Fruit fly (Drosophila melanogaster): Measurements from ENCODE around the gene Sgs7.

The Sgs7 gene

DNA sequence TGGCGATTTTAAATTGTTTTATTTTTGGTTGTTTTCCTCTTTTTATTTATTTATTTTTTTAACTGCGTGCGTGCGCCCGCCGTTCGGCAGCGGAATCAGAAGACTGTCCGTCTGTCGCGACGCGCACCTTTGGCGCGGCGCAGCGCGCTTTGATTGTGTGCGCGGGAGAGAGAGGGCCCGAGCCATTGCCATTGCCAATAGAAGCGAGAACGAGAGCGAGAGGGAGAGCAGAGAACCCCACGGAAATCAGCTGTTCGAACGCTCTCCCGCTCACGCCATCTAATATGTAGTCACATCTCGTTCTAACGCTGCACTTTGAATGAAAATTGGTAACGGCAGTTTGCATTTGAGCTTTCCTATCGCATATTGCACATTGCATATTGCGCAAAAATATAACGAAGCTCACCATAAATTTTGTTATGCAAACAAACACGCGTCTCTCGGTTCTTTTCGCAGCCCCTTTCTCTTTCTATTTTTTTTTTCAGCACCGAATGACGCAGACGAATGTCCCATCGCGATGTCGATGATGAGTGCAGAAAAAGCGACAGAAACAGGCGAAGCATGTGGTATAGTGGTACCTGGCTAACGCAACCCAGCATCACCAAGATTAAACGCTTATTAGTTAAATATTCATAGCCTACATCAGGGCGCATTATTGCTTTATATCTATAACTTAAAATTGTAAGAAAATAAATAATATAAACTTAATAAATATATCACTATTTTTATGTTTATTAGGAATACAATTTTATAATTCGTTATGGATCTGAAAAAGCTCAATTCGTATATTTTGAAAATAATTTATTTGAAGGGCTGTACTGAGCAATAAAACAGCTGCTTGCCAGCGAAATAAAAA is 25.0 kb downstream of the Sgs7 start (continued):
- 0 out of 2 replicates have a peak, but pooled peaks have one; percentile 23 for TF ChIP-seq Oaz (GFP tag; IDR thresholded peaks at IDR 0.05)
- peak in 1 of 2 experiments; percentile 63 for TF ChIP-seq Hr51 (GFP tag; optimal IDR thresholded peaks at IDR 0.05)
- TF ChIP-seq row (GFP tag; IDR thresholded peaks at IDR 0.05): peak; percentile 51; the same call in 2 of the 3 replicates
- TF ChIP-seq Dll (GFP tag; IDR thresholded peaks at IDR 0.05; ENCODE audit: partially characterized antibody): peak; percentile 47; the same call in 2 of the 4 replicates
- TF ChIP-seq esg (GFP tag; conservative IDR thresholded peaks at IDR 0.05): 0 out of 2 replicates have a peak, but pooled peaks have one; percentile 13
- peak; percentile 61 for TF ChIP-seq gem (tag; optimal IDR thresholded peaks at IDR 0.05)

DNA sequence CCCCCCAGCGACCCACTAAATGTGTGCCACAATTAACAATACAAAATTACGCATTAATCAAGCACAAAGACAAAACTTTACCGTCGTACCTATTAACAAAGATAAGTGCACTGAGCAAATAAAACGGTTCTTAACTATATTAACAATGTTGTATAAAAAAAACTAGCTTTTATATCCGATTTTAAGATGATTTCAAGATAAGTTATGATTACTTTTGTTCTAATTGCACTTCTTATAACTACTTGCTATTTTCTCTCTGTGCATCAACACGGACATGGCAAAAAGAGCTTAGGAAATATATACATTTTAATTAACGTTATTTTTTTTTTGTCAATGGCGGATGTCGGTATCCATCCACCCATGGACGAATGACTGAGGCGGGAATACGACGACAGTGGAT is 26.5 kb downstream of the Sgs7 start:
- TF ChIP-seq vvl (GFP tag; IDR thresholded peaks at IDR 0.05) (peak; percentile 50), CG17361 (GFP tag; IDR thresholded peaks at IDR 0.05) (0 out of 3 replicates have a peak, but pooled peaks have one; percentile 15), cwo (GFP tag; optimal IDR thresholded peaks at IDR 0.05) (peak; percentile 2), Ada2b (GFP tag; IDR thresholded peaks at IDR 0.05) (peak; percentile 72), CG4424 (GFP tag; optimal IDR thresholded peaks at IDR 0.05) (peak; percentile 22), CG10274 (GFP tag; optimal IDR thresholded peaks at IDR 0.05) (no peak), Xbp1 (GFP tag; optimal IDR thresholded peaks at IDR 0.05) (peak; percentile 7), nmo (GFP tag; optimal IDR thresholded peaks at IDR 0.05) (no peak), danr (GFP tag; IDR thresholded peaks at IDR 0.05) (no peak), Gug (GFP tag; IDR thresholded peaks at IDR 0.05) (0 out of 4 replicates have a peak, but pooled peaks have one; percentile 16), Sox102F (GFP tag; optimal IDR thresholded peaks at IDR 0.05) (peak; percentile 47), CG15514 (GFP tag; optimal IDR thresholded peaks at IDR 0.05) (peak; percentile 15), Drgx (GFP tag; IDR thresholded peaks at IDR 0.05) (0 out of 2 replicates have a peak, but pooled peaks have one; percentile 20), Chrac-16 (GFP tag; optimal IDR thresholded peaks at IDR 0.05) (no peak), Med (GFP tag) (peak; percentile 58), Hr51 (GFP tag; optimal IDR thresholded peaks at IDR 0.05) (peak in 1 of 2 experiments; percentile 35), row (GFP tag; IDR thresholded peaks at IDR 0.05) (peak; percentile 48; the same call in 2 of the 3 replicates), Rfx (GFP tag; IDR thresholded peaks at IDR 0.05) (peak; percentile 47; the same call in 1 of the 2 replicates), pan (optimal IDR thresholded peaks at IDR 0.05) (no peak), pan (GFP tag; optimal IDR thresholded peaks at IDR 0.05 in 1 of 2, IDR thresholded peaks at IDR 0.05 in 1 of 2) (peak in 1 of 2 experiments; percentile 42), B-H1 (GFP tag; IDR thresholded peaks at IDR 0.05) (0 out of 3 replicates have a peak, but pooled peaks have one; percentile 25), hbn (GFP tag; IDR thresholded peaks at IDR 0.05; ENCODE audit: partially characterized antibody) (no peak), CG3995 (GFP tag; optimal IDR thresholded peaks at IDR 0.05) (no peak), CG32772 (GFP tag; IDR thresholded peaks at IDR 0.05) (0 out of 2 replicates have a peak, but pooled peaks have one; percentile 26), ci (GFP tag; IDR thresholded peaks at IDR 0.05) (peak; percentile 61; the same call in 2 of the 3 replicates), sisA (GFP tag; IDR thresholded peaks at IDR 0.05) (peak; percentile 43), CG34422 (GFP tag; IDR thresholded peaks at IDR 0.05) (0 out of 3 replicates have a peak, but pooled peaks have one; percentile 55), nerfin-1 (tag; optimal IDR thresholded peaks at IDR 0.05) (no peak), sens (GFP tag) (peak; percentile 83), stc (GFP tag; IDR thresholded peaks at IDR 0.05) (peak; percentile 33; the same call in 1 of the 2 replicates), Atf6 (GFP tag; IDR thresholded peaks at IDR 0.05) (peak; percentile 38; the same call in 1 of the 2 replicates), sob (GFP tag; IDR thresholded peaks at IDR 0.05) (peak; percentile 43; the same call in 1 of the 2 replicates), CG8388 (GFP tag; optimal IDR thresholded peaks at IDR 0.05) (peak; percentile 14), otp (GFP tag; IDR thresholded peaks at IDR 0.05) (0 out of 3 replicates have a peak, but pooled peaks have one; percentile 19), ind (GFP tag; optimal IDR thresholded peaks at IDR 0.05) (peak; percentile 11), CG1024 (GFP tag; IDR thresholded peaks at IDR 0.05) (peak; percentile 33; the same call in 1 of the 2 replicates), Ptx1 (GFP tag; IDR thresholded peaks at IDR 0.05) (peak; percentile 54), crol (GFP tag; IDR thresholded peaks at IDR 0.05) (peak; percentile 18; the same call in 1 of the 2 replicates), hkb (optimal IDR thresholded peaks at IDR 0.05) (no peak), hkb (GFP tag; IDR thresholded peaks at IDR 0.05) (peak; percentile 60; the same call in 1 of the 2 replicates), bbx (GFP tag; IDR thresholded peaks at IDR 0.05; ENCODE audit: partially characterized antibody) (no peak), CG2120 (GFP tag; optimal IDR thresholded peaks at IDR 0.05) (peak; percentile 7)
